Worm (Caenorhabditis elegans) whole organism, L4 larva: ENCODE measurements around the gene nep-3.

Experiments used
- Y105C5A.15 ChIP-seq: fragments of 200-800 bp; sonication (Bioruptor generic); IDR thresholded peaks from 2 replicates; pipeline ENCODE4 v1.3.6; 2022; ENCODE audit warnings: missing genetic modification characterization, missing compliant biosample characterization
- ama-1 ChIP-seq: fragments of 150-350 bp; optimal IDR thresholded peaks from 2 replicates; lab custom pipeline; 2014; ENCODE audit warnings: inconsistent platforms, mixed read lengths
- dve-1 ChIP-seq: sonication (generic microtip); optimal IDR thresholded peaks from 2 replicates; lab custom pipeline; 2017; ENCODE audit warnings: antibody characterized with exemption, mild to moderate bottlenecking, missing genetic modification characterization, missing compliant biosample characterization; ENCODE audit not compliant: insufficient read depth
- fos-1 ChIP-seq: fragments of 150-350 bp; optimal IDR thresholded peaks from 2 replicates; lab custom pipeline; 2014; ENCODE audit warnings: missing biosample characterization, missing genetic modification characterization
- hif-1 ChIP-seq, 2 experiments: sonication (generic microtip); optimal IDR thresholded peaks; 2 replicates each; lab custom pipeline; 2016 to 2017; ENCODE audit warnings: missing compliant biosample characterization in 2 of 2, missing genetic modification characterization in 2 of 2, missing genetic modification reagents in 2 of 2, missing genotype in 2 of 2, mild to moderate bottlenecking in 1 of 2
- hlh-11 ChIP-seq: fragments of 200-800 bp; sonication (Bioruptor generic); optimal IDR thresholded peaks from 2 replicates; lab custom pipeline; 2018; ENCODE audit warnings: mild to moderate bottlenecking, missing genetic modification characterization, missing compliant biosample characterization
- lin-1 ChIP-seq: fragments of 200-800 bp; sonication (Bioruptor generic); IDR thresholded peaks from 2 replicates; pipeline ENCODE4 v1.3.6; 2022; ENCODE audit warnings: missing genetic modification reagents, missing genetic modification characterization, missing compliant biosample characterization
- nhr-25 ChIP-seq: sonication (generic microtip); optimal IDR thresholded peaks from 2 replicates; lab custom pipeline; 2017; ENCODE audit warnings: missing genetic modification characterization, mild to moderate bottlenecking, missing compliant biosample characterization, antibody characterized with exemption, moderate library complexity, borderline replicate concordance; ENCODE audit not compliant: insufficient read depth

DNA sequence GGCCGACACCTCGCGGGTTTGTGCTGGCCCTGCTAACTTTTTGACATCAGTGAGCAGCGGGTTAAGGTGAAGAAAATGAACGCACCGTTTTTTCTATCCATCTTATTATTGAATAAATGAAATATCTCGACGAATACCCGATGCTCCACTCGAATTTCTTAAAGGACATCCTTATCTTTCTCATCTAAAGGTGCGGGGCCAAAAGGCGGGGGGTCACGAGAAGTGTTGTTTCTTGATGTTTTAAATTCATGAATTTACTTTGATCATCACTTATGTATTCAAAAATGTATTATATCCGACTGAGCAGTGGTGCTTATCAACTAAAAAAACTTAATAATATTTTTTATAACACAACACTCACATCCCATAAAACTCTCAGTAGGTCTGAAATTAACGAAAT is 12.4 kb downstream of the nep-3 start, which contains the start of gene nhr-261:
- TF ChIP-seq dve-1 (tag; lab: Kevin White, UChicago) (no peak), nhr-25 (tag; lab: Kevin White, UChicago) (no peak), Y105C5A.15 (GFP tag; lab: Robert Waterston, UW) (no peak), lin-1 (no peak), fos-1 (tag; lab: Kevin White, UChicago) (no peak), hlh-11 (tag; lab: Kevin White, UChicago) (no peak), hif-1 (tag; optimal IDR thresholded peaks at IDR 0.05; lab: Kevin White, UChicago) (no peak), ama-1 (lab: Kevin White, UChicago) (no peak)
